Fruit fly (Drosophila melanogaster): Measurements from ENCODE around the gene CG32554.

DNA sequence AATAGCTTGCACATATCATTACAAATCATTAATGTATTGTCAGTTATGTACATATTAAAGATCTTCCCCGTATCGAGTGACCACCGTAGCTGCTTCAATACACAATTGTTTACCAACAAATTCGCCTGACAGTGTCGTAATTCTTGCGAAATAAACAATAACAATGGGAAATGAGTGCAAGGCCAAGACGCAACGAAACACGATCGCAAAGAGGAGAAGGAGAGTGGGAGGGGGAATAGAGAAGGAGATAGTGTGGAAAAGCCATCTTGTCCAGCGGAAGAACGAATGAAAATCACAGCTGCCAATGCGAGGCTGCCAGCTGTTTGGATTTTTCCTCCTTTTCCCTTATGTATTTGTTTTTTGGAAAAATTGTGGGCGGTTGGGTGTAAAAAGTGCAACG, 32.8 kb upstream of the CG32554 start:
- TF ChIP-seq CG14711 (tag; optimal IDR thresholded peaks at IDR 0.05), result peak; percentile 75
- TF ChIP-seq tj (GFP tag; optimal IDR thresholded peaks at IDR 0.05), result peak; percentile 58
- TF ChIP-seq Hr96 (GFP tag; optimal IDR thresholded peaks at IDR 0.05), result no peak
- no peak for TF ChIP-seq toe (GFP tag; optimal IDR thresholded peaks at IDR 0.05)
- no peak for TF ChIP-seq CG12768 (GFP tag; optimal IDR thresholded peaks at IDR 0.05)
- TF ChIP-seq bab1 (GFP tag; optimal IDR thresholded peaks at IDR 0.05), result no peak
- no peak for TF ChIP-seq Crg-1 (GFP tag; optimal IDR thresholded peaks at IDR 0.05)
- TF ChIP-seq Mnt (GFP tag; optimal IDR thresholded peaks at IDR 0.05), result no peak
- TF ChIP-seq CG7101 (tag; optimal IDR thresholded peaks at IDR 0.05), result no peak
- TF ChIP-seq kay (GFP tag; ENCODE audit: borderline replicate concordance), result no peak
- no peak for TF ChIP-seq ovo (GFP tag; optimal IDR thresholded peaks at IDR 0.05)
- TF ChIP-seq CG33017 (tag; optimal IDR thresholded peaks at IDR 0.05), result no peak
- TF ChIP-seq CG1620 (GFP tag; optimal IDR thresholded peaks at IDR 0.05), result no peak
- TF ChIP-seq cnc (optimal IDR thresholded peaks at IDR 0.05), result no peak
